Fruit fly (Drosophila melanogaster): ENCODE data around the gene slou.

The slou gene

DNA sequence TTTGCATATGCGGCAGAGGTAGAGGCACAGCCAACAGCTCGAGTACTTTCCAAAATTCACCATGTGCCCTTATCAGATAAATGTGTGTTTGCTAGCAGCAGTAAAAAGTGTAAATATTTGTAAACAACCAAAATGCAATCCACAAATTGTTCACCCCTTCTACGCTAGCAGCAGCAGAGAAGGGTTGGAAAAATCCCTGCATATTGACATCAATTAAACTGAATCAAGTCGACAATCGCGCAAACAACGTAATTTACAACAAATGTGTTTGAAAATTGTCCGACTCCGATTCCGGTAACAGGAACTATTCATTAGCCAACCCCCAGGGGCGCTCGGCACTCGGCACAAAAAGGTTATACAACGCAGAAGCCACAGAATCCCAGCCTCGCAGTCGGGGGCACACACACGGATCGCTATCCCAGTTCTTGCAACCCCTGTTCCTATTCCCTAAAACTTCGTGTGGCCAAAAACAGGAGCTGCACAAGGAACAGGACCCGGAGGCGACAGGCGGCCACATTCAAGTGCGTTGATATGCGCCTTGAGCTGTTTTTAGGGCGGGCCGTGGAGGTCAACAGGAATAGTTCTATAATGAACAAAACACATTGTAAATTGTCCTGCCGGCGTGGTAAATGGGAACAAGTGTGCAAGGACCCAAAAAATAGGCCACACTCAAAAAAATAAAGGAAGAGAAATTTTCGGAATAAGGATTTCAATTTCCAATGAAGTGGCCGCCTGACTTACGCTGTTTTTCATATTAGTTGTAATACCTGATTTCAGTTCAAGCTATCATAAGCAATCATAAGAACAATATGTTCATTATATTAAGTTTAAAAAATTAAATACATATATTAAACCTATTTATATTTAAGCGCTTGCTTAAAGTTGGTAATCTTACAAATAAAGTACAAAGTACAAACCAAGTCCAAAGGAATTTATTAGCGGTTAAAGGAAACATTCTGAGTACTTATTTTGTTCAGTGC is 22.0 kb downstream of the slou start (continued):
- TF ChIP-seq Dbx (GFP tag; IDR thresholded peaks at IDR 0.05) (no peak), CG4328 (GFP tag; optimal IDR thresholded peaks at IDR 0.05) (no peak), D19A (tag; optimal IDR thresholded peaks at IDR 0.05) (peak; percentile 14), CG8765 (GFP tag; IDR thresholded peaks at IDR 0.05) (no peak), CG6689 (GFP tag; IDR thresholded peaks at IDR 0.05) (no peak), fru (optimal IDR thresholded peaks at IDR 0.05) (no peak), ato (GFP tag; IDR thresholded peaks at IDR 0.05; ENCODE audit: partially characterized antibody) (no peak), ind (GFP tag; optimal IDR thresholded peaks at IDR 0.05) (no peak), B-H1 (GFP tag; IDR thresholded peaks at IDR 0.05) (no peak), Hmr (GFP tag; optimal IDR thresholded peaks at IDR 0.05) (no peak), Rfx (GFP tag; IDR thresholded peaks at IDR 0.05) (no peak), btn (GFP tag; optimal IDR thresholded peaks at IDR 0.05) (no peak), Oli (tag; optimal IDR thresholded peaks at IDR 0.05) (no peak), CG17829 (tag; optimal IDR thresholded peaks at IDR 0.05) (peak; percentile 36), Side (GFP tag; optimal IDR thresholded peaks at IDR 0.05) (no peak), CG9727 (GFP tag; optimal IDR thresholded peaks at IDR 0.05) (peak; percentile 61), Dek (tag; optimal IDR thresholded peaks at IDR 0.05) (no peak), CG1529 (GFP tag; optimal IDR thresholded peaks at IDR 0.05) (no peak), CG13894 (tag; optimal IDR thresholded peaks at IDR 0.05) (no peak), gsb-n (tag; optimal IDR thresholded peaks at IDR 0.05) (no peak), CG12659 (GFP tag; optimal IDR thresholded peaks at IDR 0.05) (no peak), H2.0 (GFP tag; IDR thresholded peaks at IDR 0.05) (no peak), oc (tag; optimal IDR thresholded peaks at IDR 0.05) (no peak), amos (GFP tag; IDR thresholded peaks at IDR 0.05; ENCODE audit: partially characterized antibody) (no peak), CG12104 (GFP tag; optimal IDR thresholded peaks at IDR 0.05) (no peak), lilli (GFP tag; optimal IDR thresholded peaks at IDR 0.05) (no peak), CG3838 (GFP tag; optimal IDR thresholded peaks at IDR 0.05) (no peak), Hr78 (GFP tag; optimal IDR thresholded peaks at IDR 0.05) (no peak), Mrtf (GFP tag; IDR thresholded peaks at IDR 0.05) (no peak), peb (GFP tag; IDR thresholded peaks at IDR 0.05) (no peak), CG10321 (GFP tag; IDR thresholded peaks at IDR 0.05) (no peak), CG9215 (GFP tag; IDR thresholded peaks at IDR 0.05) (no peak), CG6683 (GFP tag; optimal IDR thresholded peaks at IDR 0.05) (no peak), Ptx1 (GFP tag; IDR thresholded peaks at IDR 0.05) (no peak), sens-2 (GFP tag; IDR thresholded peaks at IDR 0.05) (no peak), CG15073 (GFP tag; optimal IDR thresholded peaks at IDR 0.05) (no peak), hkb (optimal IDR thresholded peaks at IDR 0.05) (no peak), hkb (GFP tag; IDR thresholded peaks at IDR 0.05) (no peak), exex (tag; optimal IDR thresholded peaks at IDR 0.05) (no peak), CG12155 (GFP tag; optimal IDR thresholded peaks at IDR 0.05) (no peak), NfI (GFP tag; optimal IDR thresholded peaks at IDR 0.05) (no peak), Myb (GFP tag; optimal IDR thresholded peaks at IDR 0.05) (no peak), hth (optimal IDR thresholded peaks at IDR 0.05) (no peak), Fer3 (tag; optimal IDR thresholded peaks at IDR 0.05) (no peak), CG15269 (tag; optimal IDR thresholded peaks at IDR 0.05) (no peak), Doc2 (GFP tag; IDR thresholded peaks at IDR 0.05) (no peak), E2f2 (GFP tag; IDR thresholded peaks at IDR 0.05) (no peak), nerfin-1 (tag; optimal IDR thresholded peaks at IDR 0.05) (no peak), CG2875 (GFP tag; optimal IDR thresholded peaks at IDR 0.05) (no peak), CG10431 (GFP tag; optimal IDR thresholded peaks at IDR 0.05) (no peak)

All from whole organism, embryonic.